Worm (Caenorhabditis elegans) whole organism, L3 larva: Measurements from ENCODE around the gene F28H7.2.
A peak's percentile ranks its signal among the peaks of the same experiment; 100 is the strongest.

ENCODE experiments used
- R02D3.7 ChIP-seq: fragments of 150-350 bp; optimal IDR thresholded peaks from 2 replicates; lab custom pipeline; 2014; ENCODE audit warnings: missing biosample characterization, missing genetic modification characterization
- ceh-28 ChIP-seq: fragments of 150-350 bp; optimal IDR thresholded peaks from 2 replicates; lab custom pipeline; 2014; ENCODE audit warnings: missing biosample characterization, missing genetic modification reagents, missing genetic modification characterization
- elt-1 ChIP-seq: fragments of 150-350 bp; optimal IDR thresholded peaks from 2 replicates; lab custom pipeline; 2014; ENCODE audit warnings: missing biosample characterization, missing genetic modification characterization
- elt-2 ChIP-seq: sonication (generic microtip); optimal IDR thresholded peaks from 2 replicates; lab custom pipeline; 2016; ENCODE audit warnings: missing genetic modification reagents, mild to moderate bottlenecking, missing genetic modification characterization, missing compliant biosample characterization
- elt-3 ChIP-seq, 3 experiments: fragments of 150-350 bp in 1 of 3; sonication (generic microtip) in 2 of 3; optimal IDR thresholded peaks; 2 replicates in 2 of 3; 4 replicates in 1 of 3; lab custom pipeline; 2014 to 2017; ENCODE audit warnings: missing biosample characterization in 3 of 3, missing genetic modification characterization in 3 of 3
- fos-1 ChIP-seq: fragments of 150-350 bp; optimal IDR thresholded peaks from 2 replicates; lab custom pipeline; 2014; ENCODE audit warnings: missing biosample characterization, missing genetic modification characterization
- lin-15B ChIP-seq: fragments of 150-350 bp; optimal IDR thresholded peaks from 2 replicates; lab custom pipeline; 2014; ENCODE audit warnings: missing biosample characterization, missing genetic modification characterization
- lin-39 ChIP-seq: fragments of 150-350 bp; optimal IDR thresholded peaks from 2 replicates; lab custom pipeline; 2018; ENCODE audit warnings: missing biosample characterization, missing genetic modification reagents, missing genetic modification characterization
- nhr-11 ChIP-seq: fragments of 150-350 bp; optimal IDR thresholded peaks from 2 replicates; lab custom pipeline; 2014; ENCODE audit warnings: missing biosample characterization, missing genetic modification characterization
- nhr-23 ChIP-seq: fragments of 150-350 bp; optimal IDR thresholded peaks from 2 replicates; lab custom pipeline; 2014; ENCODE audit warnings: missing biosample characterization, missing genetic modification reagents, missing genetic modification characterization
- nhr-237 ChIP-seq: fragments of 150-350 bp; optimal IDR thresholded peaks from 2 replicates; lab custom pipeline; 2014; ENCODE audit warnings: missing biosample characterization, missing genetic modification characterization
- pqm-1 ChIP-seq: fragments of 150-350 bp; optimal IDR thresholded peaks from 2 replicates; lab custom pipeline; 2017; ENCODE audit warnings: missing biosample characterization, missing genetic modification characterization, inconsistent platforms
- unc-62 ChIP-seq: fragments of 150-350 bp; sonication (generic microtip); optimal IDR thresholded peaks from 4 replicates; lab custom pipeline; 2014; ENCODE audit warnings: missing biosample characterization, missing genetic modification reagents, missing genetic modification characterization
- zag-1 ChIP-seq: fragments of 150-350 bp; optimal IDR thresholded peaks from 2 replicates; lab custom pipeline; 2014; ENCODE audit warnings: missing biosample characterization, missing genetic modification characterization

ce11 chrV:10747263-10747951, at the start of gene F28H7.2, which contains the start of gene selt-1.2:
- TF ChIP-seq lin-15B (tag; lab: Kevin White, UChicago) (no peak), ceh-28 (tag; lab: Kevin White, UChicago) (no peak), zag-1 (tag; lab: Kevin White, UChicago) (no peak), nhr-237 (tag; lab: Kevin White, UChicago) (no peak), nhr-11 (tag; lab: Kevin White, UChicago) (no peak), elt-2 (no peak), lin-39 (no peak), elt-3 (tag; optimal IDR thresholded peaks at IDR 0.05; lab: Kevin White, UChicago) (no peak), unc-62 (GFP tag; lab: Kevin White, UChicago) (no peak), nhr-23 (tag; lab: Kevin White, UChicago) (no peak), R02D3.7 (tag; lab: Kevin White, UChicago) (no peak), fos-1 (tag; lab: Kevin White, UChicago) (no peak), elt-1 (tag; lab: Kevin White, UChicago) (no peak), pqm-1 (tag; lab: Kevin White, UChicago) (peak; percentile 40)
